ENCODE assay signal across 2 worm cellular contexts in the genomic region with DNA sequence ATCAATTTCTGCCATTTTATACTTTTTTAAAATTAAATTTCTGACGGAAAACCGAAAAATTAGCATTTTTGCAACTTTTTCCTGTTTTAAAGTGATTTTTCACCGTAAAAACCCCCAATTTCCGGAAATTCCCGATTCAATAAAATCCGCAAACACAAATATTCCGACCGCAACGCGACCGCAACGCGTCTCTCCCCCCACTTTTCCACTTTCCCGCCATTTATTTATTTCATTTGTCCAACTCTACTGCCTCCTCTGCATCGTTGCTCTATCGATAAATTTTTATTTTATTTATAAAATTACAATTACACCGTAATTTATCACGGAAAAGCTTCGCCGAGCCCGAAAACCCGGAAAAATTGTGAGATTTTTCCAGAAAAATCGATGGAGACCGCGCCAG.
TF ChIP-seq lines count a peak whose summit lies in the region.

A gene (plus strand): TSS at position 267 of the 400 bp plus-strand sequence.

TF ChIP-seq in whole organism, L1 larva, 84 proteins besides CTCF, POLR2A, EP300 and RAD21 (continued from another document):
- TF ChIP-seq elt-3 (tag; optimal IDR thresholded peaks at IDR 0.05; lab: Kevin White, UChicago) (peak in 1 of 6 experiments; percentile 6), dpl-1 (GFP tag; optimal IDR thresholded peaks at IDR 0.05; lab: Kevin White, UChicago) (peak; percentile 81 to 90 (median 81)), snu-23 (GFP tag; optimal IDR thresholded peaks at IDR 0.05; lab: Kevin White, UChicago) (peak; percentile 65), ceh-8 (GFP tag; optimal IDR thresholded peaks at IDR 0.05; lab: Kevin White, UChicago) (no peak), isw-1 (GFP tag; IDR thresholded peaks at IDR 0.05; lab: Robert Waterston, UW) (peak; percentile 32), sptf-1 (tag; optimal IDR thresholded peaks at IDR 0.05; lab: Kevin White, UChicago) (no peak), unc-86 (tag; optimal IDR thresholded peaks at IDR 0.05; lab: Kevin White, UChicago) (peak; percentile 26), nhr-20 (tag; optimal IDR thresholded peaks at IDR 0.05; lab: Kevin White, UChicago) (peak; percentile 48), lin-35 (GFP tag; optimal IDR thresholded peaks at IDR 0.05; lab: Kevin White, UChicago) (peak; percentile 78 to 93), efl-1 (optimal IDR thresholded peaks at IDR 0.05; lab: Kevin White, UChicago) (peak; percentile 80 to 98), efl-1 (GFP tag; optimal IDR thresholded peaks at IDR 0.05 in 1 of 2; lab: Kevin White, UChicago) (peak; percentile 80 to 97), hlh-4 (tag; optimal IDR thresholded peaks at IDR 0.05; lab: Kevin White, UChicago) (no peak), lin-15B (tag; optimal IDR thresholded peaks at IDR 0.05; lab: Kevin White, UChicago) (peak; percentile 92), blmp-1 (tag; optimal IDR thresholded peaks at IDR 0.05; lab: Kevin White, UChicago) (peak; percentile 66), fos-1 (tag; optimal IDR thresholded peaks at IDR 0.05; lab: Kevin White, UChicago) (peak; percentile 5), C16A3.4 (tag; optimal IDR thresholded peaks at IDR 0.05; lab: Kevin White, UChicago) (peak; percentile 59), nhr-71 (tag; optimal IDR thresholded peaks at IDR 0.05; lab: Kevin White, UChicago) (peak; percentile 75), mep-1 (tag; optimal IDR thresholded peaks at IDR 0.05; lab: Kevin White, UChicago) (peak; percentile 26), xbp-1 (tag; optimal IDR thresholded peaks at IDR 0.05; lab: Kevin White, UChicago) (peak; percentile 47), pag-3 (tag; optimal IDR thresholded peaks at IDR 0.05; lab: Kevin White, UChicago; ENCODE audit: borderline replicate concordance, insufficient read depth) (no peak), nhr-90 (tag; optimal IDR thresholded peaks at IDR 0.05; lab: Kevin White, UChicago; ENCODE audit: poor library complexity) (peak; percentile 15), fkh-8 (tag; optimal IDR thresholded peaks at IDR 0.05; lab: Kevin White, UChicago) (peak; percentile 66), nhr-85 (tag; lab: Kevin White, UChicago) (peak; percentile 69), mdl-1 (tag; optimal IDR thresholded peaks at IDR 0.05; lab: Kevin White, UChicago) (peak in 1 of 2 experiments; percentile 38), ceh-82 (tag; optimal IDR thresholded peaks at IDR 0.05; lab: Kevin White, UChicago) (peak in 1 of 3 experiments; percentile 46), F16B12.6 (tag; optimal IDR thresholded peaks at IDR 0.05; lab: Kevin White, UChicago) (peak; percentile 22), fkh-10 (GFP tag; optimal IDR thresholded peaks at IDR 0.05; lab: Kevin White, UChicago) (peak; percentile 13)

TF ChIP-seq in whole organism, young adult, 124 proteins besides CTCF, POLR2A, EP300 and RAD21 (continued from another document):
- TF ChIP-seq sptf-2 (GFP tag; optimal IDR thresholded peaks at IDR 0.05; lab: Kevin White, UChicago) (no peak), B0019.2 (GFP tag; conservative IDR thresholded peaks at IDR 0.05; lab: Robert Waterston, UW) (no peak), Y56A3A.18 (GFP tag; IDR thresholded peaks at IDR 0.05; lab: Robert Waterston, UW) (no peak), let-607 (tag; optimal IDR thresholded peaks at IDR 0.05; lab: Kevin White, UChicago) (no peak), egrh-3 (GFP tag; IDR thresholded peaks at IDR 0.05; lab: Robert Waterston, UW) (peak; percentile 67; the same call in 1 of the 2 replicates), F57C9.4 (tag; optimal IDR thresholded peaks at IDR 0.05; lab: Kevin White, UChicago) (no peak), cebp-1 (GFP tag; IDR thresholded peaks at IDR 0.05; lab: Robert Waterston, UW) (no peak), cebp-1 (tag; optimal IDR thresholded peaks at IDR 0.05; lab: Kevin White, UChicago) (peak; percentile 58), T26A5.8 (tag; optimal IDR thresholded peaks at IDR 0.05; lab: Kevin White, UChicago) (no peak), akir-1 (GFP tag; optimal IDR thresholded peaks at IDR 0.05; lab: Kevin White, UChicago) (no peak), mcd-1 (GFP tag; IDR thresholded peaks at IDR 0.05; lab: Robert Waterston, UW) (peak; percentile 83), hlh-26 (GFP tag; conservative IDR thresholded peaks at IDR 0.05; lab: Robert Waterston, UW) (no peak), K12H6.12 (tag; optimal IDR thresholded peaks at IDR 0.05; lab: Kevin White, UChicago) (no peak), D2030.7 (GFP tag; IDR thresholded peaks at IDR 0.05; lab: Robert Waterston, UW) (no peak), ceh-100 (GFP tag; IDR thresholded peaks at IDR 0.05; lab: Robert Waterston, UW) (peak; percentile 35; the same call in 1 of the 2 replicates), unc-62 (GFP tag; optimal IDR thresholded peaks at IDR 0.05; lab: Kevin White, UChicago) (no peak), nhr-179 (tag; optimal IDR thresholded peaks at IDR 0.05; lab: Kevin White, UChicago) (no peak), dpl-1 (GFP tag; optimal IDR thresholded peaks at IDR 0.05; lab: Kevin White, UChicago) (peak; percentile 64), pha-4 (tag; optimal IDR thresholded peaks at IDR 0.05; lab: Kevin White, UChicago) (peak; percentile 22), madf-6 (GFP tag; IDR thresholded peaks at IDR 0.05; lab: Robert Waterston, UW) (peak; percentile 67; the same call in 1 of the 2 replicates), nfya-1 (tag; optimal IDR thresholded peaks at IDR 0.05; lab: Kevin White, UChicago; ENCODE audit: borderline replicate concordance, insufficient read depth) (no peak), somi-1 (GFP tag; optimal IDR thresholded peaks at IDR 0.05; lab: Kevin White, UChicago) (no peak)
